Worm (Caenorhabditis elegans) whole organism, L4 larva: ENCODE measurements around the gene T26G10.3.

Experiments used
- gei-8 ChIP-seq: fragments of 200-800 bp; sonication (Bioruptor generic); optimal IDR thresholded peaks from 2 replicates; lab custom pipeline; 2018; ENCODE audit warnings: mild to moderate bottlenecking, missing genetic modification characterization, missing compliant biosample characterization
- jun-1 ChIP-seq: fragments of 150-350 bp; optimal IDR thresholded peaks from 2 replicates; lab custom pipeline; 2014; ENCODE audit warnings: missing biosample characterization, missing genetic modification reagents, missing genetic modification characterization
- lin-39 ChIP-seq: fragments of 150-350 bp; optimal IDR thresholded peaks from 2 replicates; lab custom pipeline; 2014; ENCODE audit warnings: missing biosample characterization, missing genetic modification reagents, missing genetic modification characterization
- nhr-10 ChIP-seq: fragments of 150-350 bp; optimal IDR thresholded peaks from 2 replicates; lab custom pipeline; 2014; ENCODE audit warnings: missing biosample characterization, missing genetic modification characterization
- nhr-237 ChIP-seq: sonication (generic microtip); optimal IDR thresholded peaks from 2 replicates; lab custom pipeline; 2017; ENCODE audit warnings: missing biosample characterization, missing genetic modification characterization
- pqm-1 ChIP-seq: sonication (generic microtip); optimal IDR thresholded peaks from 2 replicates; lab custom pipeline; 2017; ENCODE audit warnings: missing biosample characterization, missing genetic modification characterization
- snpc-4 ChIP-seq: fragments of 150-350 bp; optimal IDR thresholded peaks from 2 replicates; lab custom pipeline; 2014; ENCODE audit warnings: missing biosample characterization, missing genetic modification characterization
- unc-62 ChIP-seq, 3 experiments: fragments of 150-350 bp in 1 of 3; sonication (generic microtip); optimal IDR thresholded peaks in 2 of 3; peaks in 1 of 3; 1 replicate in 1 of 3; 2 replicates in 2 of 3; lab custom pipeline; 2014 to 2017; ENCODE audit warnings: missing biosample characterization in 3 of 3, missing genetic modification characterization in 3 of 3, missing genetic modification reagents in 3 of 3, missing genotype in 1 of 3
- zag-1 ChIP-seq: fragments of 150-350 bp; optimal IDR thresholded peaks from 2 replicates; lab custom pipeline; 2014; ENCODE audit warnings: missing biosample characterization, missing genetic modification characterization

DNA sequence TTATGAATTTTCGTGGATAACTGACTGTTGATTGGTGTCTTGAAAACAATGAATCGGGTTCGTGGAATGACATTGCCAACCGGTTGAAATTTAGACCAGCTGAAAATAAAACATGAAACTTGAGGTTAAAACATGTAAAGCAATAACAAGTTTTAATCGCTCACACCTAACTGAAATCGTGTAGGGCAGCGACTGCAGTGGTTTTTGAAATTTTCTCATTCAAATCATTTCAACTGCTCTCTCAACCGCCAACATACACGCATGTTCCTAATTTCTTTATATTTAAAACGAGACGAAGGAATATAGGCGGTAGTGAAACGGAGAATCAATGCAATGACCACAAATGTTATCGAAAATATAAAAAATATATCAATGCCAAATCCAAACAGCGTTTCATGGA, 29.6 kb upstream of the T26G10.3 start:
- TF ChIP-seq nhr-10, result no peak
- TF ChIP-seq pqm-1 (tag; lab: Kevin White, UChicago), result no peak
- no peak for TF ChIP-seq nhr-237 (tag; lab: Kevin White, UChicago)
- TF ChIP-seq lin-39 (tag; lab: Kevin White, UChicago), result no peak
- TF ChIP-seq jun-1 (tag; lab: Kevin White, UChicago), result no peak
- no peak for TF ChIP-seq gei-8 (GFP tag; lab: Kevin White, UChicago)
- no peak for TF ChIP-seq zag-1 (tag; lab: Kevin White, UChicago)
- TF ChIP-seq snpc-4 (tag; lab: Kevin White, UChicago), result no peak
- no peak for TF ChIP-seq unc-62 (GFP tag; optimal IDR thresholded peaks at IDR 0.05 in 1 of 2; lab: Kevin White, UChicago)
- TF ChIP-seq unc-62 (tag; optimal IDR thresholded peaks at IDR 0.05; lab: Kevin White, UChicago), result no peak
